Fruit fly (Drosophila melanogaster) whole organism, embryonic: ENCODE measurements around the gene Gmap.

Experiments used
- ATbp ChIP-seq: fragments of 200-800 bp; sonication (Bioruptor generic); optimal IDR thresholded peaks from 2 replicates; lab custom pipeline; 2017; ENCODE audit warnings: missing biosample characterization, mild to moderate bottlenecking, missing genetic modification characterization, missing genetic modification reagents
- Asciz ChIP-seq: fragments of 200-800 bp; sonication (Bioruptor generic); optimal IDR thresholded peaks from 2 replicates; lab custom pipeline; 2017; ENCODE audit warnings: missing biosample characterization, mild to moderate bottlenecking, missing genetic modification characterization, missing genetic modification reagents
- CG10209 ChIP-seq: fragments of 200-800 bp; sonication (Bioruptor generic); optimal IDR thresholded peaks from 3 replicates; lab custom pipeline; 2017; ENCODE audit warnings: missing biosample characterization, mild to moderate bottlenecking, missing genetic modification characterization, missing genetic modification reagents
- CG10543 ChIP-seq: fragments of 200-800 bp; sonication (Bioruptor generic); optimal IDR thresholded peaks from 3 replicates; lab custom pipeline; 2017; ENCODE audit warnings: missing biosample characterization, mild to moderate bottlenecking, missing genetic modification characterization, moderate library complexity
- CG14965 ChIP-seq: fragments of 200-800 bp; sonication (Bioruptor generic); optimal IDR thresholded peaks from 2 replicates; lab custom pipeline; 2016; ENCODE audit warnings: missing biosample characterization, missing genetic modification characterization, borderline replicate concordance
- CG1529 ChIP-seq: fragments of 200-800 bp; sonication (Bioruptor generic); optimal IDR thresholded peaks from 3 replicates; lab custom pipeline; 2018; ENCODE audit warnings: missing biosample characterization, missing genetic modification characterization
- CG15601 ChIP-seq: fragments of 200-800 bp; sonication (Bioruptor generic); optimal IDR thresholded peaks from 3 replicates; lab custom pipeline; 2019; ENCODE audit warnings: missing biosample characterization, mild to moderate bottlenecking, missing genetic modification characterization, moderate library complexity
- CG17359 ChIP-seq: fragments of 200-800 bp; sonication (Bioruptor generic); optimal IDR thresholded peaks from 3 replicates; lab custom pipeline; 2018; ENCODE audit warnings: missing biosample characterization, mild to moderate bottlenecking, missing genetic modification characterization, moderate library complexity
- CG18599 ChIP-seq: fragments of 200-800 bp; sonication (Bioruptor generic); optimal IDR thresholded peaks from 3 replicates; lab custom pipeline; 2017; ENCODE audit warnings: missing biosample characterization, missing genetic modification characterization, mild to moderate bottlenecking, moderate library complexity, missing genetic modification reagents
- CG18764 ChIP-seq: fragments of 200-800 bp; sonication (Bioruptor generic); optimal IDR thresholded peaks from 3 replicates; lab custom pipeline; 2016; ENCODE audit warnings: missing biosample characterization, missing genetic modification characterization
- CG2199 ChIP-seq: fragments of 200-800 bp; sonication (Bioruptor generic); IDR thresholded peaks from 3 replicates; pipeline ENCODE4 v1.3.6; 2022; ENCODE audit warnings: missing biosample characterization, missing genetic modification characterization
- CG2678 ChIP-seq: fragments of 200-800 bp; sonication (Bioruptor generic); optimal IDR thresholded peaks from 3 replicates; lab custom pipeline; 2019; ENCODE audit warnings: missing biosample characterization, mild to moderate bottlenecking, missing genetic modification characterization, moderate library complexity
- CG3281 ChIP-seq: fragments of 200-800 bp; sonication (Bioruptor generic); optimal IDR thresholded peaks from 3 replicates; lab custom pipeline; 2017; ENCODE audit warnings: missing biosample characterization, mild to moderate bottlenecking, missing genetic modification characterization
- CG33557 ChIP-seq: fragments of 200-800 bp; sonication (Bioruptor generic); optimal IDR thresholded peaks from 2 replicates; lab custom pipeline; 2019; ENCODE audit warnings: missing biosample characterization, mild to moderate bottlenecking, missing genetic modification characterization, moderate library complexity
- CG3407 ChIP-seq: fragments of 200-800 bp; sonication (Bioruptor generic); optimal IDR thresholded peaks from 2 replicates; lab custom pipeline; 2018; ENCODE audit warnings: missing biosample characterization, mild to moderate bottlenecking, missing genetic modification characterization
- CG6813 ChIP-seq: fragments of 200-800 bp; sonication (Bioruptor generic); optimal IDR thresholded peaks from 2 replicates; lab custom pipeline; 2017; ENCODE audit warnings: missing biosample characterization, missing genetic modification characterization, mild to moderate bottlenecking, moderate library complexity, missing genetic modification reagents
- CG7745 ChIP-seq: fragments of 200-800 bp; sonication (Bioruptor generic); optimal IDR thresholded peaks from 2 replicates; lab custom pipeline; 2018; ENCODE audit warnings: missing biosample characterization, mild to moderate bottlenecking, missing genetic modification characterization, moderate library complexity
- CG8765 ChIP-seq: fragments of 200-800 bp; sonication (Bioruptor generic); IDR thresholded peaks from 2 replicates; pipeline ENCODE4 v1.3.6; 2022; ENCODE audit warnings: missing biosample characterization, missing genetic modification characterization
- CG9932 ChIP-seq: fragments of 200-800 bp; sonication (Bioruptor generic); IDR thresholded peaks from 2 replicates; pipeline ENCODE4 v1.3.6; 2022; ENCODE audit warnings: missing biosample characterization, missing genetic modification characterization
- Chrac-16 ChIP-seq: fragments of 200-800 bp; sonication (Bioruptor generic); optimal IDR thresholded peaks from 3 replicates; lab custom pipeline; 2016; ENCODE audit warnings: missing biosample characterization, missing genetic modification characterization
- D19A ChIP-seq: fragments of 200-800 bp; optimal IDR thresholded peaks from 3 replicates; lab custom pipeline; 2019; ENCODE audit warnings: missing biosample characterization, mild to moderate bottlenecking, missing genetic modification characterization, moderate library complexity
- Deaf1 ChIP-seq: fragments of 200-800 bp; optimal IDR thresholded peaks from 3 replicates; lab custom pipeline; 2019; ENCODE audit warnings: missing biosample characterization, mild to moderate bottlenecking, missing genetic modification characterization, moderate library complexity
- Drgx ChIP-seq: fragments of 200-800 bp; sonication (Bioruptor generic); IDR thresholded peaks from 2 replicates; pipeline ENCODE4 v1.3.6; 2022; ENCODE audit warnings: missing biosample characterization, missing genetic modification characterization
- HLH4C ChIP-seq: fragments of 200-800 bp; sonication (Bioruptor generic); IDR thresholded peaks from 3 replicates; pipeline ENCODE4 v1.3.6; 2022; ENCODE audit warnings: missing biosample characterization, missing genetic modification characterization; ENCODE audit not compliant: partially characterized antibody
- Neu2 ChIP-seq: fragments of 200-800 bp; sonication (Bioruptor generic); optimal IDR thresholded peaks from 3 replicates; lab custom pipeline; 2016; ENCODE audit warnings: missing biosample characterization, missing genetic modification characterization, borderline replicate concordance
- Sin3A ChIP-seq: fragments of >200 bp; optimal IDR thresholded peaks from 2 replicates; lab custom pipeline; 2018
- Taf1 ChIP-seq: fragments of 200-800 bp; sonication (Bioruptor generic); IDR thresholded peaks from 2 replicates; pipeline ENCODE4 v1.3.6; 2022; ENCODE audit warnings: missing biosample characterization, missing genetic modification characterization
- Vsx1 ChIP-seq: fragments of 200-800 bp; sonication (Bioruptor generic); optimal IDR thresholded peaks from 2 replicates; lab custom pipeline; 2017; ENCODE audit warnings: missing biosample characterization, mild to moderate bottlenecking, missing genetic modification characterization, missing genetic modification reagents
- chinmo ChIP-seq: fragments of 200-800 bp; sonication (Bioruptor generic); IDR thresholded peaks from 4 replicates; pipeline ENCODE4 v1.3.6; 2022; ENCODE audit warnings: missing biosample characterization, missing genetic modification characterization; ENCODE audit not compliant: partially characterized antibody
- chm ChIP-seq: fragments of 200-800 bp; sonication (Bioruptor generic); IDR thresholded peaks from 2 replicates; pipeline ENCODE4 v1.3.6; 2022; ENCODE audit warnings: missing biosample characterization, missing genetic modification characterization
- ci ChIP-seq: fragments of 200-800 bp; sonication (Bioruptor generic); IDR thresholded peaks from 3 replicates; pipeline ENCODE4 v1.3.6; 2022; ENCODE audit warnings: missing biosample characterization, missing genetic modification characterization
- corto ChIP-seq: fragments of 200-800 bp; sonication (Bioruptor generic); optimal IDR thresholded peaks from 2 replicates; lab custom pipeline; 2016; ENCODE audit warnings: missing biosample characterization, mild to moderate bottlenecking, missing genetic modification characterization, moderate library complexity
- dm ChIP-seq: fragments of 200-800 bp; sonication (Bioruptor generic); optimal IDR thresholded peaks from 3 replicates; lab custom pipeline; 2016; ENCODE audit warnings: missing biosample characterization, missing genetic modification characterization
- exex ChIP-seq: fragments of 200-800 bp; sonication (Bioruptor generic); optimal IDR thresholded peaks from 4 replicates; lab custom pipeline; 2018; ENCODE audit warnings: missing biosample characterization, mild to moderate bottlenecking, missing genetic modification characterization, moderate library complexity
- gem ChIP-seq: fragments of 200-800 bp; sonication (Bioruptor generic); optimal IDR thresholded peaks from 2 replicates; lab custom pipeline; 2019; ENCODE audit warnings: missing biosample characterization, mild to moderate bottlenecking, missing genetic modification characterization, moderate library complexity
- ham ChIP-seq: fragments of 200-800 bp; sonication (Bioruptor generic); IDR thresholded peaks from 2 replicates; pipeline ENCODE4 v1.3.6; 2022; ENCODE audit warnings: missing biosample characterization, missing genetic modification characterization
- insv ChIP-seq, 2 experiments: fragments of 200-800 bp; sonication (Bioruptor generic); optimal IDR thresholded peaks; 3 replicates each; lab custom pipeline; 2016 to 2018; ENCODE audit warnings: missing biosample characterization in 2 of 2, missing genetic modification characterization in 2 of 2
- jumu ChIP-seq: fragments of 200-800 bp; sonication (Bioruptor generic); optimal IDR thresholded peaks from 3 replicates; lab custom pipeline; 2016; ENCODE audit warnings: missing biosample characterization, missing genetic modification characterization
- kni ChIP-seq: fragments of 200-800 bp; sonication (Bioruptor generic); optimal IDR thresholded peaks from 3 replicates; lab custom pipeline; 2017; ENCODE audit warnings: mild to moderate bottlenecking, missing biosample characterization, missing genetic modification reagents, missing genetic modification characterization
- mirr ChIP-seq: fragments of 200-800 bp; sonication (Bioruptor generic); optimal IDR thresholded peaks from 3 replicates; lab custom pipeline; 2018; ENCODE audit warnings: missing biosample characterization, mild to moderate bottlenecking, missing genetic modification characterization
- ranshi ChIP-seq: fragments of 200-800 bp; sonication (Bioruptor generic); IDR thresholded peaks from 2 replicates; pipeline ENCODE4 v1.3.6; 2022; ENCODE audit warnings: missing biosample characterization, missing genetic modification characterization
- repo ChIP-seq: fragments of 200-800 bp; sonication (Bioruptor generic); optimal IDR thresholded peaks from 2 replicates; lab custom pipeline; 2016; ENCODE audit warnings: missing biosample characterization, missing genetic modification characterization
- sens ChIP-seq: fragments of 200-800 bp; sonication (Bioruptor generic); peaks from one replicate; lab custom pipeline; 2016; ENCODE audit warnings: missing biosample characterization, missing genetic modification characterization
- sqz ChIP-seq: fragments of 200-800 bp; sonication (Bioruptor generic); optimal IDR thresholded peaks from 3 replicates; lab custom pipeline; 2018; ENCODE audit warnings: missing biosample characterization, mild to moderate bottlenecking, missing genetic modification characterization
- twi ChIP-seq: fragments of 200-800 bp; optimal IDR thresholded peaks from 2 replicates; lab custom pipeline; 2019; ENCODE audit warnings: missing biosample characterization, mild to moderate bottlenecking, missing genetic modification characterization, moderate library complexity
- wek ChIP-seq: fragments of 200-800 bp; sonication (Bioruptor generic); optimal IDR thresholded peaks from 3 replicates; lab custom pipeline; 2018; ENCODE audit warnings: missing biosample characterization, mild to moderate bottlenecking, missing genetic modification characterization, moderate library complexity
- wor ChIP-seq: fragments of 200-800 bp; sonication (Bioruptor generic); IDR thresholded peaks from 2 replicates; pipeline ENCODE4 v1.3.6; 2022; ENCODE audit warnings: missing biosample characterization, missing genetic modification characterization

Gmap gene

dm6 chrX:15495600-15496379, 9.1 kb downstream of the Gmap start:
- peak; percentile 20 for TF ChIP-seq CG17359 (tag; lab: Kevin White, UChicago)
- peak; percentile 7 for TF ChIP-seq gem (tag; lab: Kevin White, UChicago)
- TF ChIP-seq sens (GFP tag; lab: Kevin White, UChicago), result peak; percentile 50
- TF ChIP-seq CG3407, result peak; percentile 11
- TF ChIP-seq ranshi (GFP tag; lab: Robert Waterston, UW), result no peak
- no peak for TF ChIP-seq ham (GFP tag; lab: Robert Waterston, UW)
- peak; percentile 4 for TF ChIP-seq sqz
- TF ChIP-seq CG14965, result no peak
- peak; percentile 4 for TF ChIP-seq CG6813 (GFP tag; lab: Kevin White, UChicago)
- TF ChIP-seq ATbp (GFP tag; lab: Kevin White, UChicago), result peak; percentile 36
- TF ChIP-seq Deaf1 (tag; lab: Kevin White, UChicago), result peak; percentile 76
- TF ChIP-seq HLH4C (GFP tag; lab: Robert Waterston, UW), result no peak
- TF ChIP-seq chm (GFP tag; lab: Robert Waterston, UW), result peak; percentile 27; the same call in 1 of the 2 replicates
- TF ChIP-seq wek, result peak; percentile 4
- TF ChIP-seq ci, result 0 out of 3 replicates have a peak, but pooled peaks have one; percentile 30
- TF ChIP-seq Vsx1 (GFP tag; lab: Kevin White, UChicago), result peak; percentile 13
- TF ChIP-seq CG2678 (tag; lab: Kevin White, UChicago), result peak; percentile 1
- peak; percentile 97 for TF ChIP-seq CG2199
- TF ChIP-seq Asciz (GFP tag; lab: Kevin White, UChicago), result peak; percentile 46

- TF ChIP-seq CG10543 (GFP tag; lab: Kevin White, UChicago), result peak; percentile 54
- TF ChIP-seq CG33557, result no peak
- no peak for TF ChIP-seq CG8765 (GFP tag; lab: Robert Waterston, UW)
- TF ChIP-seq CG1529 (GFP tag; lab: Kevin White, UChicago), result no peak
- no peak for TF ChIP-seq dm (GFP tag; lab: Kevin White, UChicago)
- peak; percentile 24 for TF ChIP-seq twi (tag; lab: Kevin White, UChicago)
- TF ChIP-seq Asciz (GFP tag; lab: Kevin White, UChicago), result no peak
- no peak for TF ChIP-seq Taf1 (GFP tag; lab: Robert Waterston, UW)
- peak; percentile 42 for TF ChIP-seq mirr (GFP tag; lab: Kevin White, UChicago)
- no peak for TF ChIP-seq CG18764 (GFP tag; lab: Kevin White, UChicago)
- no peak for TF ChIP-seq CG15601
- no peak for TF ChIP-seq Sin3A (lab: Kevin White, UChicago)
- TF ChIP-seq Drgx, result no peak
- peak; percentile 59 for TF ChIP-seq exex (tag; lab: Kevin White, UChicago)
- TF ChIP-seq CG18599 (GFP tag; lab: Kevin White, UChicago), result peak; percentile 13
- TF ChIP-seq wor (GFP tag; lab: Robert Waterston, UW), result no peak
- TF ChIP-seq Neu2 (GFP tag; lab: Kevin White, UChicago), result no peak
- TF ChIP-seq Chrac-16 (GFP tag; lab: Kevin White, UChicago), result no peak
- TF ChIP-seq kni (GFP tag; lab: Kevin White, UChicago), result peak; percentile 9
- TF ChIP-seq jumu (GFP tag; lab: Kevin White, UChicago), result no peak
- TF ChIP-seq insv (GFP tag; optimal IDR thresholded peaks at IDR 0.05; lab: Kevin White, UChicago), result no peak
- TF ChIP-seq CG9932 (GFP tag; lab: Robert Waterston, UW), result no peak
- TF ChIP-seq CG3281 (GFP tag; lab: Kevin White, UChicago), result no peak
- no peak for TF ChIP-seq CG10209
- no peak for TF ChIP-seq corto
- TF ChIP-seq repo (GFP tag; lab: Kevin White, UChicago), result no peak
- TF ChIP-seq CG7745 (tag; lab: Kevin White, UChicago), result peak; percentile 17
- TF ChIP-seq chinmo, result 0 out of 4 replicates have a peak, but pooled peaks have one; percentile 49
- TF ChIP-seq D19A (tag; lab: Kevin White, UChicago), result no peak
These were observed 10.1 kb downstream of the Gmap start for dm6 chrX:15496651-15497409.
